Worm (Caenorhabditis elegans) whole organism, L4 larva: ENCODE results near the gene Y41E3.7.

ENCODE experiments used
- F37D6.2 ChIP-seq: sonication (generic microtip); optimal IDR thresholded peaks from 2 replicates; lab custom pipeline; 2016; ENCODE audit warnings: mild to moderate bottlenecking, missing genetic modification characterization, missing compliant biosample characterization
- F44E2.7 ChIP-seq: fragments of 200-800 bp; sonication (Bioruptor generic); IDR thresholded peaks from 2 replicates; pipeline ENCODE4 v2.1.2; 2022; ENCODE audit warnings: missing genetic modification characterization, missing compliant biosample characterization
- F49E8.2 ChIP-seq: sonication (generic microtip); optimal IDR thresholded peaks from 2 replicates; lab custom pipeline; 2016; ENCODE audit warnings: missing compliant biosample characterization, mild to moderate bottlenecking, missing genetic modification characterization, borderline replicate concordance
- R02D3.7 ChIP-seq: fragments of 150-350 bp; sonication (generic microtip); optimal IDR thresholded peaks from 3 replicates; lab custom pipeline; 2014; ENCODE audit warnings: missing biosample characterization, missing genetic modification characterization
- T26A8.4 ChIP-seq: fragments of 200-800 bp; sonication (Bioruptor generic); IDR thresholded peaks from 2 replicates; pipeline ENCODE4 v1.3.6; 2022; ENCODE audit warnings: missing genetic modification characterization, missing compliant biosample characterization
- Y105C5A.15 ChIP-seq: fragments of 200-800 bp; sonication (Bioruptor generic); IDR thresholded peaks from 2 replicates; pipeline ENCODE4 v1.3.6; 2022; ENCODE audit warnings: missing genetic modification characterization, missing compliant biosample characterization
- ZK337.2 ChIP-seq: fragments of 200-800 bp; sonication (Bioruptor generic); IDR thresholded peaks from 2 replicates; pipeline ENCODE4 v1.3.6; 2022; ENCODE audit warnings: missing genetic modification reagents, missing genetic modification characterization, missing compliant biosample characterization
- aha-1 ChIP-seq: fragments of 150-350 bp; peaks from one replicate; lab custom pipeline; 2014; ENCODE audit warnings: missing biosample characterization, missing genetic modification characterization
- aly-2 ChIP-seq: sonication (generic microtip); optimal IDR thresholded peaks from 2 replicates; lab custom pipeline; 2018; ENCODE audit warnings: missing biosample characterization, missing genetic modification characterization
- ama-1 ChIP-seq: fragments of 150-350 bp; optimal IDR thresholded peaks from 2 replicates; lab custom pipeline; 2014; ENCODE audit warnings: inconsistent platforms, mixed read lengths
- ceh-82 ChIP-seq: sonication (generic microtip); optimal IDR thresholded peaks from 2 replicates; lab custom pipeline; 2017; ENCODE audit warnings: missing biosample characterization, missing genetic modification characterization
- ces-1 ChIP-seq: fragments of 150-350 bp; sonication (generic microtip); optimal IDR thresholded peaks from 4 replicates; lab custom pipeline; 2014; ENCODE audit warnings: missing biosample characterization, missing genetic modification reagents, missing genetic modification characterization
- ctbp-1 ChIP-seq: fragments of 200-800 bp; sonication (Bioruptor generic); IDR thresholded peaks from 2 replicates; pipeline ENCODE4 v1.3.6; 2022; ENCODE audit warnings: missing genetic modification reagents, missing genetic modification characterization, missing compliant biosample characterization
- daf-19 ChIP-seq: fragments of 200-800 bp; sonication (Bioruptor generic); conservative IDR thresholded peaks from 2 replicates; pipeline ENCODE4 v1.3.6; 2022; ENCODE audit warnings: missing genetic modification characterization, missing compliant biosample characterization
- daf-8 ChIP-seq: fragments of 200-800 bp; sonication (Bioruptor generic); IDR thresholded peaks from 2 replicates; pipeline ENCODE4 v1.3.6; 2022; ENCODE audit warnings: missing genetic modification characterization, missing compliant biosample characterization
- dmd-9 ChIP-seq: fragments of 200-800 bp; sonication (Bioruptor generic); IDR thresholded peaks from 2 replicates; pipeline ENCODE4 v1.3.6; 2022; ENCODE audit warnings: missing genetic modification reagents, missing genetic modification characterization, missing compliant biosample characterization
- egl-27 ChIP-seq: sonication (generic microtip); optimal IDR thresholded peaks from 3 replicates; lab custom pipeline; 2017; ENCODE audit warnings: missing biosample characterization, missing genetic modification reagents, missing genetic modification characterization
- fkh-10 ChIP-seq: fragments of 150-350 bp; optimal IDR thresholded peaks from 2 replicates; lab custom pipeline; 2014; ENCODE audit warnings: missing biosample characterization, missing genetic modification reagents, missing genetic modification characterization
- hif-1 ChIP-seq, 2 experiments: sonication (generic microtip); optimal IDR thresholded peaks; 2 replicates each; lab custom pipeline; 2016 to 2017; ENCODE audit warnings: missing compliant biosample characterization in 2 of 2, missing genetic modification characterization in 2 of 2, missing genetic modification reagents in 2 of 2, missing genotype in 2 of 2, mild to moderate bottlenecking in 1 of 2
- hlh-11 ChIP-seq: fragments of 200-800 bp; sonication (Bioruptor generic); optimal IDR thresholded peaks from 2 replicates; lab custom pipeline; 2018; ENCODE audit warnings: mild to moderate bottlenecking, missing genetic modification characterization, missing compliant biosample characterization
- hlh-30 ChIP-seq: sonication (generic microtip); optimal IDR thresholded peaks from 2 replicates; lab custom pipeline; 2017; ENCODE audit warnings: antibody characterized with exemption, mild to moderate bottlenecking, missing genetic modification characterization, missing compliant biosample characterization; ENCODE audit not compliant: insufficient read depth
- lim-7 ChIP-seq: fragments of 200-800 bp; sonication (Bioruptor generic); IDR thresholded peaks from 2 replicates; pipeline ENCODE4 v1.3.6; 2022; ENCODE audit warnings: missing genetic modification characterization, missing compliant biosample characterization
- lin-1 ChIP-seq: fragments of 200-800 bp; sonication (Bioruptor generic); IDR thresholded peaks from 2 replicates; pipeline ENCODE4 v1.3.6; 2022; ENCODE audit warnings: missing genetic modification reagents, missing genetic modification characterization, missing compliant biosample characterization
- lsy-2 ChIP-seq, 2 experiments: fragments of 150-350 bp in 1 of 2; sonication (generic microtip) in 1 of 2; optimal IDR thresholded peaks; 2 replicates each; lab custom pipeline; 2014 to 2017; ENCODE audit warnings: missing biosample characterization in 2 of 2, missing genetic modification characterization in 2 of 2
- madf-5 ChIP-seq, 2 experiments: fragments of 200-800 bp; sonication (Bioruptor generic); IDR thresholded peaks; 2 replicates each; pipeline ENCODE4 v1.3.6; 2022; ENCODE audit warnings: missing compliant biosample characterization in 2 of 2, missing genetic modification characterization in 2 of 2
- mdl-1 ChIP-seq, 2 experiments: fragments of 150-350 bp in 1 of 2; sonication (generic microtip) in 1 of 2; optimal IDR thresholded peaks; 2 replicates each; lab custom pipeline; 2014 to 2017; ENCODE audit warnings: missing biosample characterization in 2 of 2, missing genetic modification characterization in 2 of 2
- mdt-29 ChIP-seq: fragments of 200-800 bp; sonication (Bioruptor generic); IDR thresholded peaks from 2 replicates; pipeline ENCODE4 v1.3.6; 2022; ENCODE audit warnings: missing genetic modification reagents, missing genetic modification characterization, missing compliant biosample characterization
- mes-2 ChIP-seq: sonication (generic microtip); optimal IDR thresholded peaks from 2 replicates; lab custom pipeline; 2016; ENCODE audit warnings: missing genotype, mild to moderate bottlenecking, missing genetic modification characterization, missing compliant biosample characterization; ENCODE audit not compliant: poor library complexity, severe bottlenecking
- mxl-2 ChIP-seq: fragments of 200-800 bp; sonication (Bioruptor generic); conservative IDR thresholded peaks from 2 replicates; pipeline ENCODE4 v1.3.6; 2022; ENCODE audit warnings: missing genetic modification reagents, missing genetic modification characterization, missing compliant biosample characterization
- mxl-3 ChIP-seq: fragments of 200-800 bp; sonication (Bioruptor generic); optimal IDR thresholded peaks from 2 replicates; lab custom pipeline; 2018; ENCODE audit warnings: mild to moderate bottlenecking, missing genetic modification characterization, missing compliant biosample characterization
- nhr-11 ChIP-seq: fragments of 150-350 bp; optimal IDR thresholded peaks from 2 replicates; lab custom pipeline; 2014; ENCODE audit warnings: missing biosample characterization, missing genetic modification characterization
- nhr-111 ChIP-seq: fragments of 200-800 bp; sonication (Bioruptor generic); optimal IDR thresholded peaks from 2 replicates; lab custom pipeline; 2018; ENCODE audit warnings: mild to moderate bottlenecking, missing genetic modification characterization, missing compliant biosample characterization
- nhr-237 ChIP-seq: sonication (generic microtip); optimal IDR thresholded peaks from 2 replicates; lab custom pipeline; 2017; ENCODE audit warnings: missing biosample characterization, missing genetic modification characterization
- nhr-48 ChIP-seq: sonication (generic microtip); optimal IDR thresholded peaks from 2 replicates; lab custom pipeline; 2016; ENCODE audit warnings: mild to moderate bottlenecking, missing genetic modification characterization, missing compliant biosample characterization
- nhr-6 ChIP-seq: fragments of 150-350 bp; optimal IDR thresholded peaks from 2 replicates; lab custom pipeline; 2014; ENCODE audit warnings: missing biosample characterization, missing genetic modification characterization
- nhr-76 ChIP-seq: fragments of 150-350 bp; optimal IDR thresholded peaks from 2 replicates; lab custom pipeline; 2014; ENCODE audit warnings: missing biosample characterization, missing genetic modification characterization
- pha-4 ChIP-seq, 2 experiments: fragments of 150-350 bp in 1 of 2; fragments of 200-800 bp in 1 of 2; sonication (Bioruptor generic) in 1 of 2; IDR thresholded peaks in 1 of 2; optimal IDR thresholded peaks in 1 of 2; 2 replicates each; pipeline versions ENCODE4 v1.3.6 to Lab custom; 2014 to 2022; ENCODE audit warnings: missing genetic modification characterization in 2 of 2, missing genetic modification reagents in 2 of 2, missing biosample characterization in 1 of 2, missing compliant biosample characterization in 1 of 2
- pqm-1 ChIP-seq: sonication (generic microtip); optimal IDR thresholded peaks from 2 replicates; lab custom pipeline; 2017; ENCODE audit warnings: missing biosample characterization, missing genetic modification characterization
- set-16 ChIP-seq: fragments of 200-800 bp; sonication (Bioruptor generic); IDR thresholded peaks from 2 replicates; pipeline ENCODE4 v1.3.6; 2022; ENCODE audit warnings: missing genetic modification reagents, missing genetic modification characterization, missing compliant biosample characterization
- snpc-1.2 ChIP-seq: fragments of 200-800 bp; sonication (Bioruptor generic); IDR thresholded peaks from 2 replicates; pipeline ENCODE4 v1.3.6; 2022; ENCODE audit warnings: missing genetic modification reagents, missing genetic modification characterization, missing compliant biosample characterization
- spr-1 ChIP-seq: sonication (generic microtip); optimal IDR thresholded peaks from 2 replicates; lab custom pipeline; 2016; ENCODE audit warnings: mild to moderate bottlenecking, missing genetic modification characterization, missing compliant biosample characterization
- tra-1 ChIP-seq: fragments of 200-800 bp; sonication (Bioruptor generic); IDR thresholded peaks from 2 replicates; pipeline ENCODE4 v1.3.6; 2022; ENCODE audit warnings: missing genetic modification reagents, missing genetic modification characterization, missing compliant biosample characterization
- unc-39 ChIP-seq: sonication (generic microtip); optimal IDR thresholded peaks from 2 replicates; lab custom pipeline; 2017; ENCODE audit warnings: missing biosample characterization, missing genetic modification characterization
- unc-62 ChIP-seq, 3 experiments: fragments of 150-350 bp in 1 of 3; sonication (generic microtip); optimal IDR thresholded peaks in 2 of 3; peaks in 1 of 3; 1 replicate in 1 of 3; 2 replicates in 2 of 3; lab custom pipeline; 2014 to 2017; ENCODE audit warnings: missing biosample characterization in 3 of 3, missing genetic modification characterization in 3 of 3, missing genetic modification reagents in 3 of 3, missing genotype in 1 of 3
- vab-7 ChIP-seq: fragments of 200-800 bp; sonication (Bioruptor generic); IDR thresholded peaks from 2 replicates; pipeline ENCODE4 v1.3.6; 2022; ENCODE audit warnings: missing genetic modification reagents, missing genetic modification characterization, missing compliant biosample characterization
- ztf-11 ChIP-seq: fragments of 150-350 bp; optimal IDR thresholded peaks from 2 replicates; lab custom pipeline; 2014; ENCODE audit warnings: missing biosample characterization, missing genetic modification characterization
- ztf-7 ChIP-seq: fragments of 150-350 bp; optimal IDR thresholded peaks from 2 replicates; lab custom pipeline; 2014; ENCODE audit warnings: missing biosample characterization, missing genetic modification characterization

Gene Y41E3.7

ce11 chrIV:15028891-15029290, 15.1 kb downstream of the Y41E3.7 start, which contains the start of gene Y41E3.8 (continued):
- TF ChIP-seq daf-19 (GFP tag; lab: Robert Waterston, UW) (no peak), T26A8.4 (GFP tag; lab: Robert Waterston, UW) (no peak), hlh-30 (tag; lab: Kevin White, UChicago) (peak; percentile 81), set-16 (no peak), ama-1 (peak; percentile 49), lim-7 (GFP tag; lab: Robert Waterston, UW) (no peak), unc-39 (no peak), R02D3.7 (tag; lab: Kevin White, UChicago) (no peak), mdl-1 (tag; optimal IDR thresholded peaks at IDR 0.05; lab: Kevin White, UChicago) (no peak), dmd-9 (no peak), ceh-82 (tag; lab: Kevin White, UChicago) (no peak), F49E8.2 (tag; lab: Kevin White, UChicago) (no peak), ces-1 (GFP tag; lab: Kevin White, UChicago) (no peak), madf-5 (GFP tag; IDR thresholded peaks at IDR 0.05; lab: Robert Waterston, UW) (no peak), ZK337.2 (no peak), lin-1 (GFP tag; lab: Robert Waterston, UW) (no peak), spr-1 (tag; lab: Kevin White, UChicago) (no peak), nhr-48 (tag; lab: Kevin White, UChicago) (no peak), mdt-29 (no peak)
- TF ChIP-seq, all 104 proteins: peak for 12

ce11 chrIV:15029565-15029964, 15.7 kb downstream of the Y41E3.7 start:
- 0 out of 2 replicates have a peak, but pooled peaks have one; percentile 13 for TF ChIP-seq snpc-1.2 (GFP tag; lab: Robert Waterston, UW)
- TF ChIP-seq F37D6.2 = no peak

- TF ChIP-seq unc-39 (no peak), ztf-11 (tag; lab: Kevin White, UChicago) (no peak), hlh-11 (peak; percentile 8), Y105C5A.15 (GFP tag; lab: Robert Waterston, UW) (no peak), aha-1 (tag; lab: Kevin White, UChicago) (peak; percentile 97), fkh-10 (GFP tag; lab: Kevin White, UChicago) (no peak), ctbp-1 (no peak), mxl-3 (no peak), unc-62 (GFP tag; optimal IDR thresholded peaks at IDR 0.05 in 1 of 2; lab: Kevin White, UChicago) (peak in 1 of 2 experiments; percentile 38), unc-62 (tag; optimal IDR thresholded peaks at IDR 0.05; lab: Kevin White, UChicago) (no peak), nhr-6 (tag; lab: Kevin White, UChicago) (peak; percentile 51), F44E2.7 (GFP tag; lab: Robert Waterston, UW) (no peak), nhr-76 (tag; lab: Kevin White, UChicago) (no peak), F49E8.2 (tag; lab: Kevin White, UChicago) (peak; percentile 9), hif-1 (tag; optimal IDR thresholded peaks at IDR 0.05; lab: Kevin White, UChicago) (no peak), T26A8.4 (GFP tag; lab: Robert Waterston, UW) (no peak), lim-7 (GFP tag; lab: Robert Waterston, UW) (no peak), hlh-30 (tag; lab: Kevin White, UChicago) (peak; percentile 76), nhr-237 (no peak), nhr-111 (GFP tag; lab: Kevin White, UChicago) (no peak), lsy-2 (tag; optimal IDR thresholded peaks at IDR 0.05; lab: Kevin White, UChicago) (peak in 1 of 2 experiments; percentile 87), dmd-9 (no peak), pqm-1 (tag; lab: Kevin White, UChicago) (no peak), tra-1 (GFP tag; lab: Robert Waterston, UW) (no peak), mes-2 (tag; lab: Kevin White, UChicago) (peak; percentile 80), nhr-11 (tag; lab: Kevin White, UChicago) (peak; percentile 23), daf-8 (GFP tag; lab: Robert Waterston, UW) (no peak), mxl-2 (GFP tag; lab: Robert Waterston, UW) (no peak), egl-27 (tag; lab: Kevin White, UChicago) (no peak), vab-7 (GFP tag; lab: Robert Waterston, UW) (no peak), aly-2 (no peak), pha-4 (GFP tag; IDR thresholded peaks at IDR 0.05; lab: Robert Waterston, UW) (no peak), pha-4 (tag; optimal IDR thresholded peaks at IDR 0.05; lab: Kevin White, UChicago) (peak; percentile 0), ztf-7 (peak; percentile 79)
Measured at ce11 chrIV:15036974-15037373, 23.1 kb downstream of the Y41E3.7 start, which contains the start of gene eef-1B.2. TSS of gene eef-1B.2 (plus strand) at chrIV:15037331.
